Fruit fly (Drosophila melanogaster) whole organism, embryonic: ENCODE measurements around the gene mRpL40.

Experiments used
- Blimp-1 ChIP-seq: fragments of 200-800 bp; sonication (Bioruptor generic); optimal IDR thresholded peaks from 3 replicates; lab custom pipeline; 2018; ENCODE audit warnings: missing biosample characterization, missing genetic modification characterization, mild to moderate bottlenecking, moderate library complexity, missing genetic modification reagents
- CG10274 ChIP-seq: fragments of 200-800 bp; sonication (Bioruptor generic); optimal IDR thresholded peaks from 3 replicates; lab custom pipeline; 2017; ENCODE audit warnings: missing biosample characterization, mild to moderate bottlenecking, missing genetic modification characterization
- CG11560 ChIP-seq: fragments of 200-800 bp; sonication (Bioruptor generic); IDR thresholded peaks from 3 replicates; pipeline ENCODE4 v1.3.6; 2022; ENCODE audit warnings: missing biosample characterization, missing genetic modification characterization
- CG12659 ChIP-seq: fragments of 200-800 bp; sonication (Bioruptor generic); optimal IDR thresholded peaks from 3 replicates; lab custom pipeline; 2017; ENCODE audit warnings: mild to moderate bottlenecking, missing biosample characterization, missing genetic modification reagents, missing genetic modification characterization
- CG12769 ChIP-seq: fragments of 200-800 bp; sonication (Bioruptor generic); optimal IDR thresholded peaks from 2 replicates; lab custom pipeline; 2019; ENCODE audit warnings: missing biosample characterization, mild to moderate bottlenecking, missing genetic modification characterization, moderate library complexity
- CG1602 ChIP-seq: fragments of 200-800 bp; sonication (Bioruptor generic); optimal IDR thresholded peaks from 3 replicates; lab custom pipeline; 2016; ENCODE audit warnings: missing biosample characterization, missing genetic modification characterization
- CG17612 ChIP-seq: fragments of 200-800 bp; sonication (Bioruptor generic); IDR thresholded peaks from 2 replicates; pipeline ENCODE4 v1.3.6; 2022; ENCODE audit warnings: missing biosample characterization, missing genetic modification characterization
- CG18262 ChIP-seq: fragments of 200-800 bp; optimal IDR thresholded peaks from 3 replicates; lab custom pipeline; 2019; ENCODE audit warnings: missing biosample characterization, mild to moderate bottlenecking, missing genetic modification characterization, moderate library complexity
- CG30431 ChIP-seq: fragments of 200-800 bp; sonication (Bioruptor generic); optimal IDR thresholded peaks from 2 replicates; lab custom pipeline; 2017; ENCODE audit warnings: missing biosample characterization, missing genetic modification characterization
- CG3281 ChIP-seq: fragments of 200-800 bp; sonication (Bioruptor generic); optimal IDR thresholded peaks from 3 replicates; lab custom pipeline; 2017; ENCODE audit warnings: missing biosample characterization, mild to moderate bottlenecking, missing genetic modification characterization
- CG34224 ChIP-seq: fragments of 200-800 bp; sonication (Bioruptor generic); IDR thresholded peaks from 3 replicates; pipeline ENCODE4 v1.3.6; 2022; ENCODE audit warnings: missing biosample characterization, missing genetic modification characterization; ENCODE audit not compliant: partially characterized antibody
- CG3995 ChIP-seq: fragments of 200-800 bp; sonication (Bioruptor generic); optimal IDR thresholded peaks from 3 replicates; lab custom pipeline; 2016; ENCODE audit warnings: missing biosample characterization, missing genetic modification characterization
- CG43689 ChIP-seq: fragments of 200-800 bp; sonication (Bioruptor generic); IDR thresholded peaks from 2 replicates; pipeline ENCODE4 v1.3.6; 2022; ENCODE audit warnings: missing biosample characterization, missing genetic modification characterization
- CG6813 ChIP-seq: fragments of 200-800 bp; sonication (Bioruptor generic); optimal IDR thresholded peaks from 2 replicates; lab custom pipeline; 2017; ENCODE audit warnings: missing biosample characterization, missing genetic modification characterization, mild to moderate bottlenecking, moderate library complexity, missing genetic modification reagents
- CG7987 ChIP-seq: fragments of 200-800 bp; sonication (Bioruptor generic); optimal IDR thresholded peaks from 2 replicates; lab custom pipeline; 2018; ENCODE audit warnings: missing biosample characterization, mild to moderate bottlenecking, missing genetic modification characterization, moderate library complexity
- CG8478 ChIP-seq: fragments of >200 bp; optimal IDR thresholded peaks from 2 replicates; lab custom pipeline; 2018
- CG8944 ChIP-seq: fragments of 200-800 bp; sonication (Bioruptor generic); optimal IDR thresholded peaks from 3 replicates; lab custom pipeline; 2016; ENCODE audit warnings: missing biosample characterization, missing genetic modification characterization
- CG9437 ChIP-seq: fragments of 200-800 bp; sonication (Bioruptor generic); optimal IDR thresholded peaks from 2 replicates; lab custom pipeline; 2018; ENCODE audit warnings: missing biosample characterization, mild to moderate bottlenecking, missing genetic modification characterization
- CTCF ChIP-seq: fragments of 200-800 bp; sonication (Bioruptor generic); optimal IDR thresholded peaks from 2 replicates; lab custom pipeline; 2017; ENCODE audit warnings: missing biosample characterization, mild to moderate bottlenecking, missing genetic modification characterization, moderate library complexity
- CoRest ChIP-seq: fragments of 200-800 bp; sonication (Bioruptor generic); optimal IDR thresholded peaks from 3 replicates; lab custom pipeline; 2018; ENCODE audit warnings: missing biosample characterization, mild to moderate bottlenecking, missing genetic modification characterization, moderate library complexity
- CrebB ChIP-seq: fragments of 200-800 bp; sonication (Bioruptor generic); optimal IDR thresholded peaks from 3 replicates; lab custom pipeline; 2018; ENCODE audit warnings: missing biosample characterization, mild to moderate bottlenecking, missing genetic modification characterization
- Dref ChIP-seq: fragments of 200-800 bp; sonication (Bioruptor generic); IDR thresholded peaks from 2 replicates; pipeline ENCODE4 v1.3.6; 2022; ENCODE audit warnings: missing biosample characterization, missing genetic modification characterization
- Ets65A ChIP-seq: fragments of 200-800 bp; sonication (Bioruptor generic); peaks from one replicate; lab custom pipeline; 2016; ENCODE audit warnings: missing biosample characterization, missing genetic modification characterization
- Ets97D ChIP-seq: fragments of 200-800 bp; sonication (Bioruptor generic); optimal IDR thresholded peaks from 3 replicates; lab custom pipeline; 2016; ENCODE audit warnings: missing biosample characterization, missing genetic modification characterization
- GATAe ChIP-seq: fragments of 200-800 bp; sonication (Bioruptor generic); conservative IDR thresholded peaks from 2 replicates; pipeline ENCODE4 v1.3.6; 2022; ENCODE audit warnings: missing biosample characterization, missing genetic modification characterization
- Hr51 ChIP-seq, 2 experiments: fragments of 200-800 bp; sonication (Bioruptor generic); optimal IDR thresholded peaks; 2 replicates in 1 of 2; 3 replicates in 1 of 2; lab custom pipeline; 2016 to 2018; ENCODE audit warnings: missing biosample characterization in 2 of 2, missing genetic modification characterization in 2 of 2, mild to moderate bottlenecking in 1 of 2, moderate library complexity in 1 of 2
- MESR4 ChIP-seq: fragments of 200-800 bp; sonication (Bioruptor generic); optimal IDR thresholded peaks from 2 replicates; lab custom pipeline; 2018; ENCODE audit warnings: missing biosample characterization, mild to moderate bottlenecking, missing genetic modification characterization, moderate library complexity
- Oaz ChIP-seq: fragments of 200-800 bp; sonication (Bioruptor generic); IDR thresholded peaks from 2 replicates; pipeline ENCODE4 v1.3.6; 2022; ENCODE audit warnings: missing biosample characterization, missing genetic modification characterization
- Rx ChIP-seq: fragments of 200-800 bp; sonication (Bioruptor generic); IDR thresholded peaks from 2 replicates; pipeline ENCODE4 v1.3.6; 2022; ENCODE audit warnings: missing biosample characterization, missing genetic modification characterization
- Spps ChIP-seq: fragments of 200-800 bp; sonication (Bioruptor generic); optimal IDR thresholded peaks from 2 replicates; lab custom pipeline; 2018; ENCODE audit warnings: missing biosample characterization, mild to moderate bottlenecking, missing genetic modification characterization
- Ssrp ChIP-seq: fragments of 200-800 bp; sonication (Bioruptor generic); optimal IDR thresholded peaks from 2 replicates; lab custom pipeline; 2018; ENCODE audit warnings: missing biosample characterization, mild to moderate bottlenecking, missing genetic modification characterization, moderate library complexity
- Xbp1 ChIP-seq: fragments of 200-800 bp; sonication (Bioruptor generic); optimal IDR thresholded peaks from 3 replicates; lab custom pipeline; 2016; ENCODE audit warnings: missing biosample characterization, mild to moderate bottlenecking, missing genetic modification characterization
- cad ChIP-seq: fragments of >200 bp; optimal IDR thresholded peaks from 2 replicates; lab custom pipeline; 2017; ENCODE audit warnings: missing biosample characterization, missing genetic modification characterization
- ci ChIP-seq: fragments of 200-800 bp; sonication (Bioruptor generic); IDR thresholded peaks from 3 replicates; pipeline ENCODE4 v1.3.6; 2022; ENCODE audit warnings: missing biosample characterization, missing genetic modification characterization
- cwo ChIP-seq: fragments of 200-800 bp; sonication (Bioruptor generic); optimal IDR thresholded peaks from 3 replicates; lab custom pipeline; 2017; ENCODE audit warnings: missing biosample characterization, missing genetic modification characterization, mild to moderate bottlenecking, moderate library complexity, missing genetic modification reagents
- dm ChIP-seq: fragments of 200-800 bp; sonication (Bioruptor generic); optimal IDR thresholded peaks from 3 replicates; lab custom pipeline; 2016; ENCODE audit warnings: missing biosample characterization, missing genetic modification characterization
- fd64A ChIP-seq: fragments of 200-800 bp; sonication (Bioruptor generic); optimal IDR thresholded peaks from 3 replicates; lab custom pipeline; 2018; ENCODE audit warnings: missing biosample characterization, mild to moderate bottlenecking, missing genetic modification characterization
- grn ChIP-seq: fragments of 200-800 bp; sonication (Bioruptor generic); optimal IDR thresholded peaks from 3 replicates; lab custom pipeline; 2017; ENCODE audit warnings: missing biosample characterization, missing genetic modification characterization
- gsb-n ChIP-seq: fragments of 200-800 bp; sonication (Bioruptor generic); optimal IDR thresholded peaks from 3 replicates; lab custom pipeline; 2018; ENCODE audit warnings: missing biosample characterization, mild to moderate bottlenecking, missing genetic modification characterization
- hbn ChIP-seq: fragments of 200-800 bp; sonication (Bioruptor generic); IDR thresholded peaks from 2 replicates; pipeline ENCODE4 v1.3.6; 2022; ENCODE audit warnings: missing biosample characterization, missing genetic modification characterization; ENCODE audit not compliant: partially characterized antibody
- kah ChIP-seq: fragments of 200-800 bp; sonication (Bioruptor generic); optimal IDR thresholded peaks from 2 replicates; lab custom pipeline; 2018; ENCODE audit warnings: missing biosample characterization, mild to moderate bottlenecking, missing genetic modification characterization
- knrl ChIP-seq: fragments of 200-800 bp; sonication (Bioruptor generic); IDR thresholded peaks from 3 replicates; pipeline ENCODE4 v1.3.6; 2022; ENCODE audit warnings: missing biosample characterization, missing genetic modification characterization; ENCODE audit not compliant: partially characterized antibody
- nerfin-2 ChIP-seq: fragments of 200-800 bp; sonication (Bioruptor generic); IDR thresholded peaks from 2 replicates; pipeline ENCODE4 v1.3.6; 2022; ENCODE audit warnings: missing biosample characterization, missing genetic modification characterization; ENCODE audit not compliant: partially characterized antibody
- peb ChIP-seq: fragments of 200-800 bp; sonication (Bioruptor generic); IDR thresholded peaks from 2 replicates; pipeline ENCODE4 v1.3.6; 2022; ENCODE audit warnings: missing biosample characterization, missing genetic modification characterization
- pfk ChIP-seq: fragments of 200-800 bp; sonication (Bioruptor generic); optimal IDR thresholded peaks from 2 replicates; lab custom pipeline; 2018; ENCODE audit warnings: missing biosample characterization, mild to moderate bottlenecking, missing genetic modification characterization, moderate library complexity
- phol ChIP-seq: fragments of 200-800 bp; sonication (Bioruptor generic); optimal IDR thresholded peaks from 3 replicates; lab custom pipeline; 2018; ENCODE audit warnings: missing biosample characterization, mild to moderate bottlenecking, missing genetic modification characterization, moderate library complexity
- pros ChIP-seq: fragments of 200-800 bp; sonication (Bioruptor generic); optimal IDR thresholded peaks from 3 replicates; lab custom pipeline; 2019; ENCODE audit warnings: missing biosample characterization, mild to moderate bottlenecking, missing genetic modification characterization, moderate library complexity
- repo ChIP-seq: fragments of 200-800 bp; sonication (Bioruptor generic); optimal IDR thresholded peaks from 2 replicates; lab custom pipeline; 2016; ENCODE audit warnings: missing biosample characterization, missing genetic modification characterization
- vvl ChIP-seq: fragments of 200-800 bp; sonication (Bioruptor generic); IDR thresholded peaks from 2 replicates; pipeline ENCODE4 v1.3.6; 2022; ENCODE audit warnings: missing biosample characterization, missing genetic modification characterization
- wek ChIP-seq: fragments of 200-800 bp; sonication (Bioruptor generic); optimal IDR thresholded peaks from 3 replicates; lab custom pipeline; 2018; ENCODE audit warnings: missing biosample characterization, mild to moderate bottlenecking, missing genetic modification characterization, moderate library complexity
- zfh1 ChIP-seq: fragments of 200-800 bp; sonication (Bioruptor generic); IDR thresholded peaks from 3 replicates; pipeline ENCODE4 v1.3.6; 2022; ENCODE audit warnings: missing biosample characterization, missing genetic modification characterization

The mRpL40 gene

dm6 chr3R:11421643-11422122, 14.0 kb downstream of the mRpL40 start, which contains the start of the genes ninaG and Sptz (continued):
- TF ChIP-seq CG30431 (GFP tag; lab: Kevin White, UChicago), result peak; percentile 91
- peak; percentile 62 for TF ChIP-seq CG10274
- peak; percentile 94 for TF ChIP-seq Ssrp (tag; lab: Kevin White, UChicago)
- peak; percentile 81 for TF ChIP-seq GATAe
- TF ChIP-seq MESR4, result no peak
- TF ChIP-seq CG7987 (GFP tag; lab: Kevin White, UChicago), result peak; percentile 71
- TF ChIP-seq CG9437 (GFP tag; lab: Kevin White, UChicago), result peak; percentile 73
- TF ChIP-seq Hr51 (GFP tag; optimal IDR thresholded peaks at IDR 0.05; lab: Kevin White, UChicago), result peak; percentile 88 to 94
- peak; percentile 95 for TF ChIP-seq peb
- peak; percentile 83 for TF ChIP-seq CG43689 (GFP tag; lab: Robert Waterston, UW)
- peak; percentile 56 for TF ChIP-seq CG3995 (GFP tag; lab: Kevin White, UChicago)
- no peak for TF ChIP-seq CG8478
- peak; percentile 86 for TF ChIP-seq Blimp-1 (GFP tag; lab: Kevin White, UChicago)
- TF ChIP-seq CG34224 (GFP tag; lab: Robert Waterston, UW), result peak; percentile 7; the same call in 1 of the 3 replicates
- TF ChIP-seq pros (GFP tag; lab: Kevin White, UChicago), result no peak
- peak; percentile 95 for TF ChIP-seq CoRest (tag; lab: Kevin White, UChicago)
- peak; percentile 100 for TF ChIP-seq Ets65A (GFP tag; lab: Kevin White, UChicago)
- TF ChIP-seq CG8944 (GFP tag; lab: Kevin White, UChicago), result peak; percentile 96
- TF ChIP-seq CG3281, result peak; percentile 87
- peak; percentile 98 for TF ChIP-seq vvl (GFP tag; lab: Robert Waterston, UW)
- peak; percentile 89 for TF ChIP-seq CG18262 (tag; lab: Kevin White, UChicago)
- peak; percentile 96 for TF ChIP-seq phol (tag; lab: Kevin White, UChicago)
- peak; percentile 84 for TF ChIP-seq Oaz (GFP tag; lab: Robert Waterston, UW)
- peak; percentile 91 for TF ChIP-seq ci
- TF ChIP-seq gsb-n (tag; lab: Kevin White, UChicago), result no peak
- TF ChIP-seq grn (GFP tag; lab: Kevin White, UChicago), result peak; percentile 93
- TF ChIP-seq Rx (GFP tag; lab: Robert Waterston, UW), result peak; percentile 95
- TF ChIP-seq Ets97D, result peak; percentile 90
- TF ChIP-seq dm, result peak; percentile 88
- no peak for TF ChIP-seq cad (GFP tag; lab: Kevin White, UChicago)
- peak; percentile 69 for TF ChIP-seq CG6813 (GFP tag; lab: Kevin White, UChicago)
- TF ChIP-seq Xbp1 (GFP tag; lab: Kevin White, UChicago), result peak; percentile 97
- TF ChIP-seq hbn, result peak; percentile 34; the same call in 1 of the 2 replicates
- peak; percentile 63 for TF ChIP-seq knrl
- TF ChIP-seq repo (GFP tag; lab: Kevin White, UChicago), result peak; percentile 91
- TF ChIP-seq fd64A (GFP tag; lab: Kevin White, UChicago), result peak; percentile 21
- TF ChIP-seq CG12659 (GFP tag; lab: Kevin White, UChicago), result peak; percentile 92
- TF ChIP-seq kah, result peak; percentile 34
- TF ChIP-seq CG17612 (GFP tag; lab: Robert Waterston, UW), result peak; percentile 73
- TF ChIP-seq wek (GFP tag; lab: Kevin White, UChicago), result no peak
- TF ChIP-seq CG11560 (tag; lab: Robert Waterston, UW), result peak; percentile 87
- no peak for TF ChIP-seq nerfin-2 (GFP tag; lab: Robert Waterston, UW)
- TF ChIP-seq pfk (GFP tag; lab: Kevin White, UChicago), result no peak
- peak; percentile 97 for TF ChIP-seq zfh1 (GFP tag; lab: Robert Waterston, UW)
- TF ChIP-seq Spps (tag; lab: Kevin White, UChicago), result peak; percentile 87
- TF ChIP-seq CrebB, result peak; percentile 77
- peak; percentile 94 for TF ChIP-seq CG1602 (GFP tag; lab: Kevin White, UChicago)
- no peak for TF ChIP-seq CTCF (GFP tag; lab: Kevin White, UChicago)
- TF ChIP-seq CG12769 (tag; lab: Kevin White, UChicago), result no peak
- peak; percentile 78 for TF ChIP-seq cwo
- TF ChIP-seq Dref (GFP tag; lab: Robert Waterston, UW), result peak; percentile 67
